Fruit fly (Drosophila melanogaster) whole organism, embryonic: Measurements from ENCODE around the gene CG7497.

Source experiments
- Atf3 ChIP-seq: fragments of 200-800 bp; sonication (Bioruptor generic); optimal IDR thresholded peaks from 3 replicates; lab custom pipeline; 2016; ENCODE audit warnings: missing biosample characterization, missing genetic modification characterization
- CG14441 ChIP-seq: fragments of 200-800 bp; sonication (Bioruptor generic); IDR thresholded peaks from 2 replicates; pipeline ENCODE4 v1.3.6; 2022; ENCODE audit warnings: missing biosample characterization, missing genetic modification characterization
- CG15514 ChIP-seq: fragments of 200-800 bp; sonication (Bioruptor generic); optimal IDR thresholded peaks from 3 replicates; lab custom pipeline; 2017; ENCODE audit warnings: missing biosample characterization, missing genetic modification characterization, mild to moderate bottlenecking, moderate library complexity, missing genetic modification reagents
- CG2120 ChIP-seq: fragments of 200-800 bp; sonication (Bioruptor generic); optimal IDR thresholded peaks from 3 replicates; lab custom pipeline; 2016; ENCODE audit warnings: missing biosample characterization, missing genetic modification characterization
- CG4617 ChIP-seq: fragments of 200-800 bp; sonication (Bioruptor generic); optimal IDR thresholded peaks from 3 replicates; lab custom pipeline; 2016; ENCODE audit warnings: missing biosample characterization, missing genetic modification characterization, borderline replicate concordance
- CG6683 ChIP-seq: fragments of 200-800 bp; sonication (Bioruptor generic); optimal IDR thresholded peaks from 2 replicates; lab custom pipeline; 2017; ENCODE audit warnings: missing biosample characterization, mild to moderate bottlenecking, missing genetic modification characterization, missing genetic modification reagents
- CG8478 ChIP-seq: fragments of >200 bp; optimal IDR thresholded peaks from 2 replicates; lab custom pipeline; 2018
- Fer2 ChIP-seq: fragments of 200-800 bp; sonication (Bioruptor generic); optimal IDR thresholded peaks from 2 replicates; lab custom pipeline; 2018; ENCODE audit warnings: missing biosample characterization, mild to moderate bottlenecking, missing genetic modification characterization, moderate library complexity

dm6 chr3L:17615838-17616237 lies 17.4 kb upstream of the CG7497 start:
- no peak for TF ChIP-seq CG6683
- TF ChIP-seq Atf3 (GFP tag; lab: Kevin White, UChicago) = no peak
- no peak for TF ChIP-seq CG8478 (lab: Kevin White, UChicago)
- TF ChIP-seq CG4617 (GFP tag; lab: Kevin White, UChicago) = no peak
- no peak for TF ChIP-seq CG2120 (GFP tag; lab: Kevin White, UChicago)
- TF ChIP-seq CG15514 (GFP tag; lab: Kevin White, UChicago) = no peak
- TF ChIP-seq CG14441 (GFP tag; lab: Robert Waterston, UW) = no peak
- TF ChIP-seq Fer2 = no peak
